Worm (Caenorhabditis elegans): ENCODE data around the gene ard-1.
A peak's percentile ranks its signal among the peaks of the same experiment; 100 is the strongest.

Gene ard-1

ce11 chrIV:11149454-11150163, 18.5 kb downstream of the ard-1 start, which contains the start of the genes F01G4.6 and pfd-1 (continued):
- peak; percentile 85 for TF ChIP-seq ZK185.1 (tag; optimal IDR thresholded peaks at IDR 0.05; ENCODE audit: poor library complexity, severe bottlenecking)
- TF ChIP-seq F33H1.4 (GFP tag; IDR thresholded peaks at IDR 0.05) = peak; percentile 94
- peak; percentile 65; the same call in 1 of the 2 replicates for TF ChIP-seq hmg-1.2 (GFP tag; IDR thresholded peaks at IDR 0.05)
- TF ChIP-seq hsf-1 (GFP tag; IDR thresholded peaks at IDR 0.05) = peak; percentile 86
- TF ChIP-seq nhr-90 (tag; optimal IDR thresholded peaks at IDR 0.05) = no peak
- TF ChIP-seq mes-4 (tag; optimal IDR thresholded peaks at IDR 0.05) = no peak
- peak; percentile 50 for TF ChIP-seq efl-1 (GFP tag; optimal IDR thresholded peaks at IDR 0.05)
- TF ChIP-seq rcor-1 (GFP tag; IDR thresholded peaks at IDR 0.05) = peak; percentile 78; the same call in 1 of the 2 replicates
- no peak for TF ChIP-seq let-526 (GFP tag; IDR thresholded peaks at IDR 0.05)
- peak; percentile 73 for TF ChIP-seq F23B12.7 (tag; optimal IDR thresholded peaks at IDR 0.05; ENCODE audit: insufficient read depth)
- peak; percentile 43; the same call in 1 of the 2 replicates for TF ChIP-seq attf-3 (GFP tag; conservative IDR thresholded peaks at IDR 0.05)
- TF ChIP-seq repo-1 (tag; optimal IDR thresholded peaks at IDR 0.05) = peak; percentile 37
- TF ChIP-seq dpff-1 (tag; optimal IDR thresholded peaks at IDR 0.05) = no peak

- no peak for TF ChIP-seq lin-35 (GFP tag; optimal IDR thresholded peaks at IDR 0.05)
- no peak for TF ChIP-seq die-1 (tag; optimal IDR thresholded peaks at IDR 0.05)
- TF ChIP-seq hsf-1 (GFP tag; IDR thresholded peaks at IDR 0.05) = 0 out of 2 replicates have a peak, but pooled peaks have one; percentile 26
- TF ChIP-seq ceh-79 (tag; optimal IDR thresholded peaks at IDR 0.05) = no peak
- TF ChIP-seq Y53G8AR.9 (GFP tag; conservative IDR thresholded peaks at IDR 0.05) = 0 out of 2 replicates have a peak, but pooled peaks have one; percentile 54
- TF ChIP-seq lin-54 (GFP tag; optimal IDR thresholded peaks at IDR 0.05) = peak; percentile 22
Observed at ce11 chrIV:11150844-11151243, 19.8 kb downstream of the ard-1 start, which contains the start of gene C08F8.2. TSS of gene C08F8.2 (plus strand) at chrIV:11150997.

ce11 chrIV:11154425-11155114, 23.5 kb downstream of the ard-1 start, which contains the start of gene C08F8.3:
TSS of gene C08F8.3 (plus strand) at chrIV:11155044.
- peak; percentile 95 for TF ChIP-seq efl-1 (GFP tag; optimal IDR thresholded peaks at IDR 0.05)
- peak; percentile 50 for TF ChIP-seq F49E8.2 (tag; optimal IDR thresholded peaks at IDR 0.05; ENCODE audit: insufficient read depth)
- peak; percentile 81; the same call in 1 of the 2 replicates for TF ChIP-seq hsf-1 (GFP tag; IDR thresholded peaks at IDR 0.05)
- peak; percentile 76 for TF ChIP-seq F33H1.4 (GFP tag; IDR thresholded peaks at IDR 0.05)
- 0 out of 2 replicates have a peak, but pooled peaks have one; percentile 23 for TF ChIP-seq ceh-100 (GFP tag; IDR thresholded peaks at IDR 0.05)
- TF ChIP-seq madf-8 (GFP tag; conservative IDR thresholded peaks at IDR 0.05) = peak; percentile 92
- TF ChIP-seq lin-54 (GFP tag; optimal IDR thresholded peaks at IDR 0.05) = peak; percentile 23
- TF ChIP-seq hmg-1.2 (GFP tag; IDR thresholded peaks at IDR 0.05) = peak; percentile 49
- TF ChIP-seq nfyb-1 (GFP tag; IDR thresholded peaks at IDR 0.05) = peak; percentile 93
- peak; percentile 44; the same call in 1 of the 2 replicates for TF ChIP-seq dox-1 (GFP tag; IDR thresholded peaks at IDR 0.05)
- peak; percentile 71 for TF ChIP-seq dpl-1 (GFP tag; optimal IDR thresholded peaks at IDR 0.05)
- TF ChIP-seq madf-6 (GFP tag; IDR thresholded peaks at IDR 0.05) = peak; percentile 95
- peak; percentile 78 for TF ChIP-seq xnd-1 (tag; optimal IDR thresholded peaks at IDR 0.05)
- peak; percentile 77 for TF ChIP-seq snpc-3.4 (tag; optimal IDR thresholded peaks at IDR 0.05)
- peak; percentile 89 for TF ChIP-seq lsl-1 (GFP tag; optimal IDR thresholded peaks at IDR 0.05)
- TF ChIP-seq unc-130 (GFP tag; optimal IDR thresholded peaks at IDR 0.05) = peak; percentile 31
- peak; percentile 90 for TF ChIP-seq D2030.7 (GFP tag; IDR thresholded peaks at IDR 0.05)
- TF ChIP-seq nfya-2 (GFP tag; IDR thresholded peaks at IDR 0.05) = 0 out of 2 replicates have a peak, but pooled peaks have one; percentile 90
- peak; percentile 85 for TF ChIP-seq ceh-91 (GFP tag; IDR thresholded peaks at IDR 0.05)

Measured in whole organism, young adult.